Fruit fly (Drosophila melanogaster) whole organism, embryonic: Measurements from ENCODE around the gene CG45066.

ENCODE experiments used
- Asciz ChIP-seq: fragments of 200-800 bp; sonication (Bioruptor generic); optimal IDR thresholded peaks from 2 replicates; lab custom pipeline; 2017; ENCODE audit warnings: missing biosample characterization, mild to moderate bottlenecking, missing genetic modification characterization, missing genetic modification reagents
- Bdp1 ChIP-seq: fragments of 200-800 bp; sonication (Bioruptor generic); optimal IDR thresholded peaks from 3 replicates; lab custom pipeline; 2016; ENCODE audit warnings: missing biosample characterization, missing genetic modification characterization
- Bgb ChIP-seq: fragments of 200-800 bp; sonication (Bioruptor generic); IDR thresholded peaks from 2 replicates; pipeline ENCODE4 v1.3.6; 2022; ENCODE audit warnings: missing biosample characterization, missing genetic modification characterization; ENCODE audit not compliant: partially characterized antibody
- CG10274 ChIP-seq: fragments of 200-800 bp; sonication (Bioruptor generic); optimal IDR thresholded peaks from 3 replicates; lab custom pipeline; 2017; ENCODE audit warnings: missing biosample characterization, mild to moderate bottlenecking, missing genetic modification characterization
- CG10431 ChIP-seq: fragments of 200-800 bp; sonication (Bioruptor generic); optimal IDR thresholded peaks from 3 replicates; lab custom pipeline; 2018; ENCODE audit warnings: missing biosample characterization, mild to moderate bottlenecking, missing genetic modification characterization
- CG13775 ChIP-seq: fragments of 200-800 bp; sonication (Bioruptor generic); optimal IDR thresholded peaks from 3 replicates; lab custom pipeline; 2017; ENCODE audit warnings: missing biosample characterization, mild to moderate bottlenecking, missing genetic modification characterization
- CG15696 ChIP-seq: fragments of 200-800 bp; sonication (Bioruptor generic); optimal IDR thresholded peaks from 2 replicates; lab custom pipeline; 2019; ENCODE audit warnings: missing biosample characterization, mild to moderate bottlenecking, missing genetic modification characterization, moderate library complexity
- CG16813 ChIP-seq: fragments of 200-800 bp; sonication (Bioruptor generic); IDR thresholded peaks from 3 replicates; pipeline ENCODE4 v1.3.6; 2022; ENCODE audit warnings: missing biosample characterization, missing genetic modification characterization; ENCODE audit not compliant: partially characterized antibody
- CG17802 ChIP-seq: fragments of 200-800 bp; sonication (Bioruptor generic); optimal IDR thresholded peaks from 2 replicates; lab custom pipeline; 2018; ENCODE audit warnings: missing biosample characterization, mild to moderate bottlenecking, missing genetic modification characterization, moderate library complexity
- CG31441 ChIP-seq: fragments of 200-800 bp; sonication (Bioruptor generic); IDR thresholded peaks from 2 replicates; pipeline ENCODE4 v1.3.6; 2022; ENCODE audit warnings: missing biosample characterization, missing genetic modification characterization
- CG4820 ChIP-seq: fragments of 200-800 bp; sonication (Bioruptor generic); optimal IDR thresholded peaks from 3 replicates; lab custom pipeline; 2016; ENCODE audit warnings: missing biosample characterization, missing genetic modification characterization
- CG6791 ChIP-seq: fragments of 200-800 bp; sonication (Bioruptor generic); IDR thresholded peaks from 3 replicates; pipeline ENCODE4 v1.3.6; 2022; ENCODE audit warnings: missing biosample characterization, missing genetic modification characterization; ENCODE audit not compliant: partially characterized antibody
- CG6854 ChIP-seq: fragments of 200-800 bp; sonication (Bioruptor generic); optimal IDR thresholded peaks from 3 replicates; lab custom pipeline; 2017; ENCODE audit warnings: missing biosample characterization, mild to moderate bottlenecking, missing genetic modification characterization
- CG7372 ChIP-seq: fragments of 200-800 bp; sonication (Bioruptor generic); IDR thresholded peaks from 2 replicates; pipeline ENCODE4 v1.3.6; 2022; ENCODE audit warnings: missing biosample characterization, missing genetic modification characterization
- CG7963 ChIP-seq: fragments of 200-800 bp; sonication (Bioruptor generic); IDR thresholded peaks from 3 replicates; pipeline ENCODE4 v1.3.6; 2022; ENCODE audit warnings: missing biosample characterization, missing genetic modification characterization; ENCODE audit not compliant: partially characterized antibody
- CG8089 ChIP-seq: fragments of 200-800 bp; sonication (Bioruptor generic); optimal IDR thresholded peaks from 3 replicates; lab custom pipeline; 2016; ENCODE audit warnings: missing biosample characterization, missing genetic modification characterization
- CTCF ChIP-seq: fragments of 200-800 bp; sonication (Bioruptor generic); optimal IDR thresholded peaks from 2 replicates; lab custom pipeline; 2017; ENCODE audit warnings: missing biosample characterization, mild to moderate bottlenecking, missing genetic modification characterization, moderate library complexity
- Deaf1 ChIP-seq: fragments of 200-800 bp; optimal IDR thresholded peaks from 3 replicates; lab custom pipeline; 2019; ENCODE audit warnings: missing biosample characterization, mild to moderate bottlenecking, missing genetic modification characterization, moderate library complexity
- Dll ChIP-seq: fragments of 200-800 bp; sonication (Bioruptor generic); IDR thresholded peaks from 4 replicates; pipeline ENCODE4 v1.3.6; 2022; ENCODE audit warnings: missing biosample characterization, missing genetic modification characterization; ENCODE audit not compliant: partially characterized antibody
- H15 ChIP-seq: fragments of 200-800 bp; sonication (Bioruptor generic); IDR thresholded peaks from 3 replicates; pipeline ENCODE4 v1.3.6; 2022; ENCODE audit warnings: missing biosample characterization, missing genetic modification characterization
- HHEX ChIP-seq: fragments of 200-800 bp; sonication (Bioruptor generic); optimal IDR thresholded peaks from 3 replicates; lab custom pipeline; 2017; ENCODE audit warnings: missing biosample characterization, mild to moderate bottlenecking, missing genetic modification characterization, missing genetic modification reagents
- HLH4C ChIP-seq: fragments of 200-800 bp; sonication (Bioruptor generic); IDR thresholded peaks from 3 replicates; pipeline ENCODE4 v1.3.6; 2022; ENCODE audit warnings: missing biosample characterization, missing genetic modification characterization; ENCODE audit not compliant: partially characterized antibody
- Hr78 ChIP-seq, 2 experiments: fragments of 200-800 bp in 1 of 2; fragments of >200 bp in 1 of 2; sonication (Bioruptor generic) in 1 of 2; optimal IDR thresholded peaks; 2 replicates each; lab custom pipeline; 2017 to 2019; ENCODE audit warnings: missing biosample characterization in 2 of 2, missing genetic modification characterization in 2 of 2, mild to moderate bottlenecking in 1 of 2, moderate library complexity in 1 of 2
- Med ChIP-seq: fragments of 200-800 bp; sonication (Bioruptor generic); peaks from one replicate; lab custom pipeline; 2016; ENCODE audit warnings: missing biosample characterization, missing genetic modification characterization, mild to moderate bottlenecking, inconsistent platforms, moderate library complexity
- NC2β ChIP-seq: fragments of 200-800 bp; sonication (Bioruptor generic); optimal IDR thresholded peaks from 2 replicates; lab custom pipeline; 2016; ENCODE audit warnings: missing biosample characterization, missing genetic modification characterization
- Opbp ChIP-seq: fragments of 200-800 bp; sonication (Bioruptor generic); IDR thresholded peaks from 3 replicates; pipeline ENCODE4 v1.3.6; 2022; ENCODE audit warnings: missing biosample characterization, missing genetic modification characterization; ENCODE audit not compliant: partially characterized antibody
- Optix ChIP-seq: fragments of 200-800 bp; sonication (Bioruptor generic); IDR thresholded peaks from 3 replicates; pipeline ENCODE4 v1.3.6; 2022; ENCODE audit warnings: missing biosample characterization, missing genetic modification characterization
- Pdp1 ChIP-seq, 2 experiments: fragments of 200-800 bp; sonication (Bioruptor generic); optimal IDR thresholded peaks; 3 replicates each; lab custom pipeline; 2016; ENCODE audit warnings: missing biosample characterization in 2 of 2, missing genetic modification characterization in 2 of 2, mild to moderate bottlenecking in 1 of 2, moderate library complexity in 1 of 2
- Scr ChIP-seq: fragments of 200-800 bp; sonication (Bioruptor generic); IDR thresholded peaks from 2 replicates; pipeline ENCODE4 v1.3.6; 2022; ENCODE audit warnings: missing biosample characterization, missing genetic modification characterization; ENCODE audit not compliant: partially characterized antibody
- amos ChIP-seq: fragments of 200-800 bp; sonication (Bioruptor generic); IDR thresholded peaks from 2 replicates; pipeline ENCODE4 v1.3.6; 2022; ENCODE audit warnings: missing biosample characterization, missing genetic modification characterization; ENCODE audit not compliant: partially characterized antibody
- ara ChIP-seq: fragments of 200-800 bp; sonication (Bioruptor generic); IDR thresholded peaks from 2 replicates; pipeline ENCODE4 v1.3.6; 2022; ENCODE audit warnings: missing biosample characterization, missing genetic modification characterization
- bbx ChIP-seq: fragments of 200-800 bp; sonication (Bioruptor generic); IDR thresholded peaks from 2 replicates; pipeline ENCODE4 v1.3.6; 2022; ENCODE audit warnings: missing biosample characterization, missing genetic modification characterization; ENCODE audit not compliant: partially characterized antibody
- chinmo ChIP-seq: fragments of 200-800 bp; sonication (Bioruptor generic); IDR thresholded peaks from 4 replicates; pipeline ENCODE4 v1.3.6; 2022; ENCODE audit warnings: missing biosample characterization, missing genetic modification characterization; ENCODE audit not compliant: partially characterized antibody
- crol ChIP-seq: fragments of 200-800 bp; sonication (Bioruptor generic); IDR thresholded peaks from 2 replicates; pipeline ENCODE4 v1.3.6; 2022; ENCODE audit warnings: missing biosample characterization, missing genetic modification characterization
- dan ChIP-seq: fragments of 200-800 bp; sonication (Bioruptor generic); IDR thresholded peaks from 2 replicates; pipeline ENCODE4 v1.3.6; 2022; ENCODE audit warnings: missing biosample characterization, missing genetic modification characterization
- exex ChIP-seq: fragments of 200-800 bp; sonication (Bioruptor generic); optimal IDR thresholded peaks from 4 replicates; lab custom pipeline; 2018; ENCODE audit warnings: missing biosample characterization, mild to moderate bottlenecking, missing genetic modification characterization, moderate library complexity
- hkb ChIP-seq, 2 experiments: fragments of 200-800 bp in 1 of 2; fragments of >200 bp in 1 of 2; sonication (Bioruptor generic) in 1 of 2; IDR thresholded peaks in 1 of 2; optimal IDR thresholded peaks in 1 of 2; 2 replicates each; pipeline versions ENCODE4 v1.3.6 to Lab custom; 2017 to 2022; ENCODE audit warnings: missing biosample characterization in 1 of 2, missing genetic modification characterization in 1 of 2
- inv ChIP-seq: fragments of 200-800 bp; sonication (Bioruptor generic); IDR thresholded peaks from 2 replicates; pipeline ENCODE4 v1.3.6; 2022; ENCODE audit warnings: missing biosample characterization, missing genetic modification characterization; ENCODE audit not compliant: partially characterized antibody
- sens ChIP-seq: fragments of 200-800 bp; sonication (Bioruptor generic); peaks from one replicate; lab custom pipeline; 2016; ENCODE audit warnings: missing biosample characterization, missing genetic modification characterization
- seq ChIP-seq: fragments of 200-800 bp; sonication (Bioruptor generic); IDR thresholded peaks from 2 replicates; pipeline ENCODE4 v1.3.6; 2022; ENCODE audit warnings: missing biosample characterization, missing genetic modification characterization
- tna ChIP-seq: fragments of 200-800 bp; sonication (Bioruptor generic); IDR thresholded peaks from 2 replicates; pipeline ENCODE4 v1.3.6; 2022; ENCODE audit warnings: missing biosample characterization, missing genetic modification characterization; ENCODE audit not compliant: partially characterized antibody
- ttk ChIP-seq: fragments of 200-800 bp; sonication (Bioruptor generic); IDR thresholded peaks from 2 replicates; pipeline ENCODE4 v2.1.2; 2022; ENCODE audit warnings: missing biosample characterization, missing genetic modification characterization
- zen ChIP-seq: fragments of 200-800 bp; sonication (Bioruptor generic); optimal IDR thresholded peaks from 3 replicates; lab custom pipeline; 2018; ENCODE audit warnings: missing biosample characterization, mild to moderate bottlenecking, missing genetic modification characterization, moderate library complexity
- zfh2 ChIP-seq: fragments of 200-800 bp; sonication (Bioruptor generic); optimal IDR thresholded peaks from 2 replicates; lab custom pipeline; 2016; ENCODE audit warnings: missing biosample characterization, missing genetic modification characterization

Gene CG45066

DNA sequence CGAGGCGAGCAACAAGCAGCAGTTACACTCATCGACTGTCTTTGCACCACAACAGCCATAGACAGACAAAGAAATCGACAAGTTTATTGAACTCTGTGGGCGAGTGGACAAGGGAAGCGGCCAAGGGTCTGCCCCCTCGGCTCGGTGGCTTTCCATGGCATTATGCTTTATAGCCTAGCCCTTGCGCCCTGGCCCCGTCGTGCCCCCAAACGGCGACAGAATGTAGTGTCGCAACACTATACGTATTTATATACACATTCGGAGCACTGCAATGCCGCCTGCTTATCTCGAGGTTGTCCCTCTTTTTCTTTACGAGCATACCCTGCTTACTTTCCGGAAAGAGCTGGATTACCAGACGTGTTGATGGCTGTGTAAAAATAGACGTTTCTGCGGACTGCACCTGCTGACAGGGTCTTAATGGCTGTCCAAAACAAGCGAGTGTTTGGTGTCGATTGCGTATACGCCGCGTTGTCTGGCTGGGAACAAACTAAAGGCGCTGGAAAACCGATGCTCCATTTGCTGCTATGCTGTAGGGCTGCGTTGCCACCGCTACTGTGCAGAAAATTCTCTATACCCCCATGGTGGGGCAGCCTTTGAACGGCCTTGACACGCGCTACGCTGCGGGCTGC, 11.8 kb upstream of the CG45066 start (continued):
- TF ChIP-seq dan (GFP tag; lab: Robert Waterston, UW) (no peak), amos (GFP tag; lab: Robert Waterston, UW) (no peak), CG17802 (peak; percentile 58), zen (no peak), Asciz (GFP tag; lab: Kevin White, UChicago) (no peak), Deaf1 (tag; lab: Kevin White, UChicago) (peak; percentile 13), hkb (optimal IDR thresholded peaks at IDR 0.05; lab: Kevin White, UChicago) (no peak), hkb (GFP tag; IDR thresholded peaks at IDR 0.05; lab: Robert Waterston, UW) (0 out of 2 replicates have a peak, but pooled peaks have one; percentile 18), CG7372 (peak; percentile 52), CG4820 (GFP tag; lab: Kevin White, UChicago) (no peak), ttk (GFP tag; lab: Robert Waterston, UW) (no peak), ara (GFP tag; lab: Robert Waterston, UW) (0 out of 2 replicates have a peak, but pooled peaks have one; percentile 8), Hr78 (GFP tag; optimal IDR thresholded peaks at IDR 0.05; lab: Kevin White, UChicago) (peak in 1 of 2 experiments; percentile 94), CG31441 (GFP tag; lab: Robert Waterston, UW) (no peak)

DNA sequence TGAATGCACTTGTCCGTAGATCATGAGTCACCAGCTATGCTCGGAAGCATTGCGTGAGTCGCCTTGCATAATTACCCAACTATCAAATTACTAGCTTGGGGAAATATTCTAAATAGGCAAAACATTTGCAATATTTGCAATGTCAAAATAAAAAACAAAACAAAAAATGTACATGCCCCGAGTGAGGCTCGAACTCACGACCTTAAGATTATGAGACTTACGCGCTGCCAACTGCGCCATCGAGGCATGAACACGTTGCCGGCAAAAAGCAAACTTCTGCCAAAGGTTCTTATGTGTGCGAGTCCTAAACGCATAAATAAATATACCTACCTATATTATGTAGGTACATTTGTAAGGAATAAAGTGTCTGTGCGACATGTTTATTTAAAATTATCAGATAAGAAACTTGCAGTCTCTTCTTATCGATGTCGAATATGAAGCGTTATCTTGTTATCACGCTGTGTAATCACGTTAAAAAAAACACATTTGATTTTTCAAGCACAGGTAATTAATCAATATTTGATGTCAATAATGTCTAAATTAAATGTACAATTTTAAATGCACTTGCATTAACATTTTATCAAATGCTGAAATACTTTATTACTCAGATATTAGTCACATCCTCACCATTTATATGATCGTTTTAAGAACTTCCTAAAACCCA, 10.9 kb upstream of the CG45066 start:
- TF ChIP-seq Pdp1 (GFP tag; optimal IDR thresholded peaks at IDR 0.05; lab: Kevin White, UChicago) (peak in 1 of 2 experiments; percentile 41), CG13775 (GFP tag; lab: Kevin White, UChicago) (no peak), Bgb (peak; percentile 72), Optix (GFP tag; lab: Robert Waterston, UW) (no peak), Opbp (GFP tag; lab: Robert Waterston, UW) (peak; percentile 58; the same call in 2 of the 3 replicates), chinmo (GFP tag; lab: Robert Waterston, UW) (peak; percentile 57; the same call in 1 of the 4 replicates), CG10274 (GFP tag; lab: Kevin White, UChicago) (no peak), Scr (GFP tag; lab: Robert Waterston, UW) (peak; percentile 53; the same call in 1 of the 2 replicates), NC2β (GFP tag; lab: Kevin White, UChicago) (no peak), tna (GFP tag; lab: Robert Waterston, UW) (0 out of 2 replicates have a peak, but pooled peaks have one; percentile 63), exex (tag; lab: Kevin White, UChicago) (peak; percentile 34), CG10431 (GFP tag; lab: Kevin White, UChicago) (no peak), CTCF (GFP tag; lab: Kevin White, UChicago) (no peak), HHEX (no peak), amos (GFP tag; lab: Robert Waterston, UW) (peak; percentile 66; the same call in 1 of the 2 replicates), seq (GFP tag; lab: Robert Waterston, UW) (no peak), CG16813 (GFP tag; lab: Robert Waterston, UW) (peak; percentile 50; the same call in 2 of the 3 replicates), zfh2 (no peak), HLH4C (GFP tag; lab: Robert Waterston, UW) (peak; percentile 24; the same call in 1 of the 3 replicates), Bdp1 (GFP tag; lab: Kevin White, UChicago) (peak; percentile 97), CG15696 (tag; lab: Kevin White, UChicago) (peak; percentile 1), Med (GFP tag; lab: Kevin White, UChicago) (no peak), sens (GFP tag; lab: Kevin White, UChicago) (peak; percentile 43), crol (GFP tag; lab: Robert Waterston, UW) (no peak), CG6854 (no peak), CG6791 (GFP tag; lab: Robert Waterston, UW) (peak; percentile 71), dan (GFP tag; lab: Robert Waterston, UW) (no peak), bbx (GFP tag; lab: Robert Waterston, UW) (peak; percentile 48), CG8089 (GFP tag; lab: Kevin White, UChicago) (no peak), H15 (GFP tag; lab: Robert Waterston, UW) (no peak), inv (GFP tag; lab: Robert Waterston, UW) (peak; percentile 10; the same call in 1 of the 2 replicates), Dll (GFP tag; lab: Robert Waterston, UW) (0 out of 4 replicates have a peak, but pooled peaks have one; percentile 32), CG7963 (GFP tag; lab: Robert Waterston, UW) (0 out of 3 replicates have a peak, but pooled peaks have one; percentile 35)
